Fruit fly (Drosophila melanogaster): ENCODE measurements around the gene toe.

dm6 chr3L:12468016-12468415 lies 35.5 kb upstream of the toe start, which contains the start of gene eyg:
- TF ChIP-seq kay (GFP tag; ENCODE audit: borderline replicate concordance) = no peak
- no peak for TF ChIP-seq Hr96 (GFP tag; optimal IDR thresholded peaks at IDR 0.05)
- no peak for TF ChIP-seq CG33017 (tag; optimal IDR thresholded peaks at IDR 0.05)
- TF ChIP-seq Crg-1 (GFP tag; optimal IDR thresholded peaks at IDR 0.05) = no peak
- TF ChIP-seq CG12768 (GFP tag; optimal IDR thresholded peaks at IDR 0.05) = no peak
- TF ChIP-seq CG11617 (GFP tag; optimal IDR thresholded peaks at IDR 0.05) = no peak
- no peak for TF ChIP-seq CG14711 (tag; optimal IDR thresholded peaks at IDR 0.05)
